Worm (Caenorhabditis elegans) whole organism, young adult: ENCODE results near the gene unc-9.

ENCODE experiments used
- B0019.2 ChIP-seq: fragments of 200-800 bp; sonication (Bioruptor generic); conservative IDR thresholded peaks from 2 replicates; pipeline ENCODE4 v1.3.6; 2022; ENCODE audit warnings: missing genetic modification reagents, missing genetic modification characterization, missing compliant biosample characterization
- C06A6.2 ChIP-seq: fragments of 200-800 bp; sonication (Bioruptor generic); conservative IDR thresholded peaks from 2 replicates; pipeline ENCODE4 v1.3.6; 2022; ENCODE audit warnings: missing genetic modification characterization, missing compliant biosample characterization
- D2030.7 ChIP-seq: fragments of 200-800 bp; sonication (Bioruptor generic); IDR thresholded peaks from 2 replicates; pipeline ENCODE4 v1.3.6; 2022; ENCODE audit warnings: missing genetic modification reagents, missing genetic modification characterization, missing compliant biosample characterization
- F23B12.7 ChIP-seq: sonication (generic microtip); optimal IDR thresholded peaks from 2 replicates; lab custom pipeline; 2017; ENCODE audit warnings: missing genetic modification characterization, mild to moderate bottlenecking, missing compliant biosample characterization, antibody characterized with exemption, moderate library complexity; ENCODE audit not compliant: insufficient read depth
- T07F8.4 ChIP-seq: sonication (generic microtip); optimal IDR thresholded peaks from 2 replicates; lab custom pipeline; 2016; ENCODE audit warnings: mild to moderate bottlenecking, missing genetic modification characterization, moderate library complexity, missing compliant biosample characterization
- T26A5.8 ChIP-seq: sonication (generic microtip); optimal IDR thresholded peaks from 2 replicates; lab custom pipeline; 2016; ENCODE audit warnings: missing genetic modification characterization, missing compliant biosample characterization
- Y53F4B.3 ChIP-seq: fragments of 200-800 bp; sonication (Bioruptor generic); IDR thresholded peaks from 2 replicates; pipeline ENCODE4 v1.3.6; 2022; ENCODE audit warnings: missing genetic modification reagents, missing genetic modification characterization, missing compliant biosample characterization
- Y53G8AR.9 ChIP-seq: fragments of 200-800 bp; sonication (Bioruptor generic); conservative IDR thresholded peaks from 2 replicates; pipeline ENCODE4 v1.3.6; 2022; ENCODE audit warnings: missing genetic modification reagents, missing genetic modification characterization, missing compliant biosample characterization
- Y56A3A.18 ChIP-seq: fragments of 200-800 bp; sonication (Bioruptor generic); IDR thresholded peaks from 2 replicates; pipeline ENCODE4 v1.3.6; 2022; ENCODE audit warnings: missing genetic modification reagents, missing genetic modification characterization, missing compliant biosample characterization
- aptf-3 ChIP-seq: fragments of 200-800 bp; sonication (Bioruptor generic); IDR thresholded peaks from 2 replicates; pipeline ENCODE4 v1.3.6; 2022; ENCODE audit warnings: missing genetic modification characterization, missing compliant biosample characterization
- bed-2 ChIP-seq: fragments of 200-800 bp; sonication (Bioruptor generic); IDR thresholded peaks from 2 replicates; pipeline ENCODE4 v1.3.6; 2022; ENCODE audit warnings: missing genetic modification reagents, missing genetic modification characterization, missing compliant biosample characterization
- cebp-1 ChIP-seq, 2 experiments: fragments of 200-800 bp in 1 of 2; sonication (Bioruptor generic) in 1 of 2; sonication (generic microtip) in 1 of 2; IDR thresholded peaks in 1 of 2; optimal IDR thresholded peaks in 1 of 2; 2 replicates each; pipeline versions ENCODE4 v1.3.6 to Lab custom; 2017 to 2022; ENCODE audit warnings: missing compliant biosample characterization in 2 of 2, missing genetic modification characterization in 2 of 2, mild to moderate bottlenecking in 1 of 2, missing genetic modification reagents in 1 of 2, moderate library complexity in 1 of 2
- cebp-2 ChIP-seq: fragments of 200-800 bp; sonication (Bioruptor generic); IDR thresholded peaks from 2 replicates; pipeline ENCODE4 v1.3.6; 2022; ENCODE audit warnings: missing genetic modification characterization, missing compliant biosample characterization
- ceh-58 ChIP-seq: fragments of 200-800 bp; sonication (Bioruptor generic); IDR thresholded peaks from 2 replicates; pipeline ENCODE4 v1.3.6; 2022; ENCODE audit warnings: missing genetic modification characterization, missing compliant biosample characterization
- chd-7 ChIP-seq: sonication (generic microtip); optimal IDR thresholded peaks from 2 replicates; lab custom pipeline; 2016; ENCODE audit warnings: mild to moderate bottlenecking, missing genetic modification characterization, moderate library complexity, missing compliant biosample characterization
- ekl-4 ChIP-seq: fragments of 200-800 bp; sonication (Bioruptor generic); IDR thresholded peaks from 2 replicates; pipeline ENCODE4 v1.3.6; 2022; ENCODE audit warnings: missing genetic modification reagents, missing genetic modification characterization, missing compliant biosample characterization
- hmg-20 ChIP-seq: fragments of 200-800 bp; sonication (Bioruptor generic); IDR thresholded peaks from 2 replicates; pipeline ENCODE4 v1.3.6; 2022; ENCODE audit warnings: missing genetic modification reagents, missing genetic modification characterization, missing compliant biosample characterization
- hsf-1 ChIP-seq: fragments of 200-800 bp; sonication (Bioruptor generic); IDR thresholded peaks from 2 replicates; pipeline ENCODE4 v1.3.6; 2022; ENCODE audit warnings: missing genetic modification reagents, missing genetic modification characterization, missing compliant biosample characterization
- lin-26 ChIP-seq: fragments of 200-800 bp; sonication (Bioruptor generic); IDR thresholded peaks from 2 replicates; pipeline ENCODE4 v1.3.6; 2022; ENCODE audit warnings: missing genetic modification reagents, missing genetic modification characterization, missing compliant biosample characterization
- lin-40 ChIP-seq: sonication (generic microtip); optimal IDR thresholded peaks from 2 replicates; lab custom pipeline; 2016; ENCODE audit warnings: missing genetic modification characterization, mild to moderate bottlenecking, missing compliant biosample characterization, missing genotype, missing genetic modification reagents
- madf-3 ChIP-seq: fragments of 200-800 bp; sonication (Bioruptor generic); IDR thresholded peaks from 2 replicates; pipeline ENCODE4 v1.3.6; 2022; ENCODE audit warnings: missing genetic modification reagents, missing genetic modification characterization, missing compliant biosample characterization
- mcd-1 ChIP-seq: fragments of 200-800 bp; sonication (Bioruptor generic); IDR thresholded peaks from 2 replicates; pipeline ENCODE4 v1.3.6; 2022; ENCODE audit warnings: missing genetic modification reagents, missing genetic modification characterization, missing compliant biosample characterization
- nfya-1 ChIP-seq: sonication (generic microtip); optimal IDR thresholded peaks from 2 replicates; lab custom pipeline; 2017; ENCODE audit warnings: antibody characterized with exemption, missing compliant biosample characterization, missing genetic modification characterization, borderline replicate concordance; ENCODE audit not compliant: insufficient read depth
- nfyb-1 ChIP-seq: fragments of 200-800 bp; sonication (Bioruptor generic); IDR thresholded peaks from 2 replicates; pipeline ENCODE4 v1.3.6; 2022; ENCODE audit warnings: missing genetic modification reagents, missing genetic modification characterization, missing compliant biosample characterization
- nhr-179 ChIP-seq: sonication (generic microtip); optimal IDR thresholded peaks from 2 replicates; lab custom pipeline; 2016; ENCODE audit warnings: mild to moderate bottlenecking, missing genetic modification characterization, missing compliant biosample characterization
- nhr-80 ChIP-seq: sonication (generic microtip); optimal IDR thresholded peaks from 2 replicates; lab custom pipeline; 2016; ENCODE audit warnings: missing genetic modification characterization, missing compliant biosample characterization
- pbrm-1 ChIP-seq: fragments of 200-800 bp; sonication (Bioruptor generic); IDR thresholded peaks from 2 replicates; pipeline ENCODE4 v1.3.6; 2022; ENCODE audit warnings: missing genetic modification reagents, missing genetic modification characterization, missing compliant biosample characterization
- repo-1 ChIP-seq: sonication (generic microtip); optimal IDR thresholded peaks from 2 replicates; lab custom pipeline; 2017; ENCODE audit warnings: mild to moderate bottlenecking, missing genetic modification characterization, missing compliant biosample characterization
- sea-2 ChIP-seq: fragments of 200-800 bp; sonication (Bioruptor generic); IDR thresholded peaks from 2 replicates; pipeline ENCODE4 v1.3.6; 2022; ENCODE audit warnings: missing genetic modification characterization, missing compliant biosample characterization
- sptf-2 ChIP-seq: fragments of 200-800 bp; sonication (Bioruptor generic); optimal IDR thresholded peaks from 2 replicates; lab custom pipeline; 2018; ENCODE audit warnings: mild to moderate bottlenecking, missing genetic modification characterization, missing compliant biosample characterization
- unc-62 ChIP-seq: fragments of 150-350 bp; optimal IDR thresholded peaks from 2 replicates; lab custom pipeline; 2014; ENCODE audit warnings: missing biosample characterization, missing genetic modification reagents, missing genetic modification characterization
- xnd-1 ChIP-seq: sonication (generic microtip); optimal IDR thresholded peaks from 2 replicates; lab custom pipeline; 2016; ENCODE audit warnings: missing genotype, missing genetic modification reagents, missing genetic modification characterization, missing compliant biosample characterization
- ztf-18 ChIP-seq: sonication (generic microtip); optimal IDR thresholded peaks from 2 replicates; lab custom pipeline; 2016; ENCODE audit warnings: missing genotype, mild to moderate bottlenecking, missing genetic modification characterization, missing compliant biosample characterization
- ztf-26 ChIP-seq: sonication (generic microtip); optimal IDR thresholded peaks from 2 replicates; lab custom pipeline; 2017; ENCODE audit warnings: missing genetic modification characterization, missing compliant biosample characterization

unc-9 gene

ce11 chrX:13225111-13225905, 23.7 kb downstream of the unc-9 start:
- TF ChIP-seq hmg-20 (GFP tag; lab: Robert Waterston, UW): no peak
- no peak for TF ChIP-seq mcd-1 (GFP tag; lab: Robert Waterston, UW)
- TF ChIP-seq xnd-1 (tag; lab: Kevin White, UChicago): no peak
- TF ChIP-seq lin-40 (tag; lab: Kevin White, UChicago): peak; percentile 9
- TF ChIP-seq unc-62 (GFP tag; lab: Kevin White, UChicago): peak; percentile 29
- peak; percentile 78; the same call in 1 of the 2 replicates for TF ChIP-seq madf-3
- 0 out of 2 replicates have a peak, but pooled peaks have one; percentile 11 for TF ChIP-seq hsf-1 (GFP tag; lab: Robert Waterston, UW)
- TF ChIP-seq nhr-80 (tag; lab: Kevin White, UChicago): peak; percentile 67

ce11 chrX:13226614-13227096, 25.1 kb downstream of the unc-9 start, which contains the start of gene skr-21:
skr-21 (minus strand) TSS chrX:13226664.
- TF ChIP-seq bed-2 (GFP tag; lab: Robert Waterston, UW): no peak

ce11 chrX:13227778-13228177, 26.2 kb downstream of the unc-9 start:
- TF ChIP-seq Y56A3A.18 (GFP tag; lab: Robert Waterston, UW) (no peak), ceh-58 (GFP tag; lab: Robert Waterston, UW) (no peak), chd-7 (no peak), lin-26 (GFP tag; lab: Robert Waterston, UW) (no peak), nfya-1 (tag; lab: Kevin White, UChicago) (no peak), T07F8.4 (tag; lab: Kevin White, UChicago) (no peak), F23B12.7 (tag; lab: Kevin White, UChicago) (no peak), nhr-179 (tag; lab: Kevin White, UChicago) (no peak), Y53F4B.3 (GFP tag; lab: Robert Waterston, UW) (no peak), C06A6.2 (no peak), ztf-18 (tag; lab: Kevin White, UChicago) (no peak), nhr-80 (tag; lab: Kevin White, UChicago) (no peak), lin-40 (tag; lab: Kevin White, UChicago) (no peak), aptf-3 (no peak), ztf-26 (no peak)

- no peak for TF ChIP-seq ekl-4 (GFP tag; lab: Robert Waterston, UW)
- TF ChIP-seq cebp-2 (GFP tag; lab: Robert Waterston, UW): no peak
- no peak for TF ChIP-seq Y53G8AR.9 (GFP tag; lab: Robert Waterston, UW)
- TF ChIP-seq cebp-1 (GFP tag; IDR thresholded peaks at IDR 0.05; lab: Robert Waterston, UW): no peak
- TF ChIP-seq cebp-1 (tag; optimal IDR thresholded peaks at IDR 0.05; lab: Kevin White, UChicago): no peak
- no peak for TF ChIP-seq B0019.2 (GFP tag; lab: Robert Waterston, UW)
- TF ChIP-seq pbrm-1 (GFP tag; lab: Robert Waterston, UW): no peak
- no peak for TF ChIP-seq sptf-2 (GFP tag; lab: Kevin White, UChicago)
- TF ChIP-seq Y53F4B.3 (GFP tag; lab: Robert Waterston, UW): no peak
- TF ChIP-seq D2030.7 (GFP tag; lab: Robert Waterston, UW): no peak
- no peak for TF ChIP-seq sea-2 (GFP tag; lab: Robert Waterston, UW)
- no peak for TF ChIP-seq T26A5.8 (tag; lab: Kevin White, UChicago)
- no peak for TF ChIP-seq repo-1 (tag; lab: Kevin White, UChicago)
- TF ChIP-seq nfyb-1 (GFP tag; lab: Robert Waterston, UW): no peak
- TF ChIP-seq, all 124 proteins: peak for 0
Observed at ce11 chrX:13232259-13232658, 30.7 kb downstream of the unc-9 start, which contains the start of gene bgnt-1.5. bgnt-1.5 (minus strand) TSS chrX:13232359.
